Fruit fly (Drosophila melanogaster) S2 (cell line): ENCODE results near the gene CG14125.

Source experiments
- CG8478 ChIP-seq: fragments of >200 bp; optimal IDR thresholded peaks from 2 replicates; lab custom pipeline; 2018
- CTCF ChIP-seq, 2 experiments: fragments of >200 bp; optimal IDR thresholded peaks; 2 replicates each; lab custom pipeline; 2018

DNA sequence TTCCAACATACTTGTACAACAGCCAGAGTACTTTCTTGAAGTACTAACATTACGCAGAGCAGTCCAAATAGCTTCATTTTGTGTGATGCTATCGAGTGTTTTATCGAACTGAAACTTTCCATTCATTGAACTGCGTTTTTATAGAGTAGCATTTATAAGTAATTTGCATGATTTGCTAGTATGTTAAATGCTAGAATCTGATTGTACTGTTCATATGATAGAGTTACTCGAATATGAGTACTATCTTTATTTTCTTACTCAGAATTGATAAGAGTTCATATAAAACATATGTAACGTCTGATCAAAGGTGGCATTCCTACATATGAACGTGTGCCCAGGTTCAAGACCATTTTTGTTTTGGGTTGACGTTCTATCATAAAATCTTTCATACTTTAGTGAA, 21.5 kb upstream of the CG14125 start, which contains the start of gene obst-G:
- no peak for TF ChIP-seq CTCF (optimal IDR thresholded peaks at IDR 0.05; lab: Kevin White, UChicago)
- TF ChIP-seq CG8478 (lab: Kevin White, UChicago): no peak
